Fruit fly (Drosophila melanogaster) whole organism, embryonic: ENCODE data around the gene Sgf11.

Source experiments
- CG34224 ChIP-seq: fragments of 200-800 bp; sonication (Bioruptor generic); IDR thresholded peaks from 3 replicates; pipeline ENCODE4 v1.3.6; 2022; ENCODE audit warnings: missing biosample characterization, missing genetic modification characterization; ENCODE audit not compliant: partially characterized antibody
- Fer1 ChIP-seq: fragments of 200-800 bp; sonication (Bioruptor generic); optimal IDR thresholded peaks from 2 replicates; lab custom pipeline; 2017; ENCODE audit warnings: missing biosample characterization, mild to moderate bottlenecking, missing genetic modification characterization

DNA sequence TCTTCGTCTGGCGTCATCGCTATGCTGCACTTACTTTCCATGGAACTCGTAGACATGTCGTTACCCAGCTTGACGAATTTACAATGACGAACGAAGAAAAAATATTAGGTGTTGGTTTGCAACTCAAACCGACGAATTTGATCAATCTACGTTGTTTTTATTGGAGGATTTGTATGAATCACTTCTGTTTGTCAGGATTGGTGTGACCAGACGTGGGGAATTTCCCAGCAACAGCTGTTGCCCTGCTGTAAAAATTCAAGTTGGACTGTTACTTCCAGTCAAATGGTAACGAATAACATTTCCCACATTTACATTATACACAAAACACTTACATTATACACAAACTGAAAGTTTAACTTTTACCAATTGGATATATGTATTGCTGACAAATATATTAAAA lies 2.2 kb upstream of the Sgf11 start, which contains the start of gene Chmp1:
- TF ChIP-seq CG34224: peak; percentile 11; the same call in 1 of the 3 replicates
- no peak for TF ChIP-seq Fer1 (GFP tag; lab: Kevin White, UChicago)
